Worm (Caenorhabditis elegans): ENCODE measurements around the gene mec-12.

DNA sequence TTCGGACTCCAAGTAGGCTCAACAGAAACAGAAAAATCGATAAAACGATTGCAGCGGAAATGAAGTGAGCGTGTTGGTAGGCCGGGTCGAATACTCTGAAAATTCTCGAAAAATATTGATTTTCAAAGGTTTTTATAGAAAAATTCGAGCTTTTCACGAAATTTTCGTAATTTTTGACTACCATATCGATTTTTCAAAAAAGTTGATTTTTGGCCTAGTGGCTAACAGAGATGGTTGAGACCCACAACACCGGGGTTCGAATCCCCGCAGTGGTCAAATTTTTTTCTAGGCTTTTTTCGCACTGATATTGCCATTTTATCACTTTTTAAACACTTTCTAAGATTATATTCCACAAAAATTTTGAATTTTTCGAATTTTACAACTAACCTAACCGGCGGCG, 30.2 kb downstream of the mec-12 start:
- TF ChIP-seq ama-1 (optimal IDR thresholded peaks at IDR 0.05) (no peak), ztf-11 (tag; optimal IDR thresholded peaks at IDR 0.05) (no peak), nhr-28 (tag; optimal IDR thresholded peaks at IDR 0.05) (no peak), elt-1 (tag; optimal IDR thresholded peaks at IDR 0.05) (no peak), unc-62 (GFP tag; optimal IDR thresholded peaks at IDR 0.05) (no peak), nhr-11 (tag; optimal IDR thresholded peaks at IDR 0.05) (no peak), aly-2 (tag; optimal IDR thresholded peaks at IDR 0.05) (no peak), pha-4 (tag; optimal IDR thresholded peaks at IDR 0.05) (no peak), fkh-10 (GFP tag; optimal IDR thresholded peaks at IDR 0.05) (no peak), ceh-82 (tag; optimal IDR thresholded peaks at IDR 0.05) (no peak), elt-2 (tag; optimal IDR thresholded peaks at IDR 0.05) (no peak), fos-1 (tag; optimal IDR thresholded peaks at IDR 0.05) (no peak)
